Worm (Caenorhabditis elegans): ENCODE data around the gene T25C12.3.
A peak's percentile ranks its signal among the peaks of the same experiment; 100 is the strongest.

The T25C12.3 gene

DNA sequence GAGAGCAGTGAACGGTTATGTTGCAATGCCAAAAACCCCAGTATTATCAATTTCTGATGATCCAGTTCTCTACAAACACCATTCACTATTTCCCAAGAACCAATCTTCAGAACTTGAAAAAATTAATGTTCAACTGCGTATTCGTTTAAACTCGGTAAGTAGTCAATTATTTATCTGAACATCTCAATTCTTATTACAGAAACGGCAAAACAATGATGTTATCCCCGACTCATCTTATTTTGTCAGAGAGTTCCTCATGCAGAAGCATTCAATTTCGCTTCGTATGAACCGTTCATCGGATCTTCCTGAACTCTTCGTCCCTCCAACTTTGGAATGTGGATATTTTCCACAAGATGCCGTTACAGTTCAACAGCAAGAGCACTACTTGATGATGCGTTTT is 23.9 kb upstream of the T25C12.3 start:
- TF ChIP-seq rnt-1 (tag; optimal IDR thresholded peaks at IDR 0.05) = no peak
- no peak for TF ChIP-seq pax-3 (tag; optimal IDR thresholded peaks at IDR 0.05)
- no peak for TF ChIP-seq lir-3 (tag; optimal IDR thresholded peaks at IDR 0.05; ENCODE audit: poor library complexity)
- no peak for TF ChIP-seq nhr-28 (tag; optimal IDR thresholded peaks at IDR 0.05)
- TF ChIP-seq grh-1 (GFP tag; IDR thresholded peaks at IDR 0.05) = no peak
- no peak for TF ChIP-seq nhr-77 (tag; optimal IDR thresholded peaks at IDR 0.05)
- no peak for TF ChIP-seq sox-4 (tag; optimal IDR thresholded peaks at IDR 0.05)
- no peak for TF ChIP-seq nhr-47 (tag; optimal IDR thresholded peaks at IDR 0.05)
- TF ChIP-seq ceh-63 (GFP tag; optimal IDR thresholded peaks at IDR 0.05) = no peak
- TF ChIP-seq blmp-1 (tag; optimal IDR thresholded peaks at IDR 0.05) = no peak
- TF ChIP-seq hlh-17 (GFP tag; optimal IDR thresholded peaks at IDR 0.05; ENCODE audit: borderline replicate concordance) = no peak
- TF ChIP-seq fkh-10 (GFP tag; optimal IDR thresholded peaks at IDR 0.05) = no peak
- no peak for TF ChIP-seq elt-3 (tag; optimal IDR thresholded peaks at IDR 0.05)
- TF ChIP-seq lin-15B (tag; optimal IDR thresholded peaks at IDR 0.05) = no peak
- TF ChIP-seq nhr-71 (tag; optimal IDR thresholded peaks at IDR 0.05) = no peak
- TF ChIP-seq lin-35 (GFP tag; optimal IDR thresholded peaks at IDR 0.05) = no peak
- no peak for TF ChIP-seq mef-2 (tag; optimal IDR thresholded peaks at IDR 0.05)
- TF ChIP-seq aha-1 (tag; optimal IDR thresholded peaks at IDR 0.05) = no peak
- no peak for TF ChIP-seq elt-2 (tag; optimal IDR thresholded peaks at IDR 0.05)

DNA sequence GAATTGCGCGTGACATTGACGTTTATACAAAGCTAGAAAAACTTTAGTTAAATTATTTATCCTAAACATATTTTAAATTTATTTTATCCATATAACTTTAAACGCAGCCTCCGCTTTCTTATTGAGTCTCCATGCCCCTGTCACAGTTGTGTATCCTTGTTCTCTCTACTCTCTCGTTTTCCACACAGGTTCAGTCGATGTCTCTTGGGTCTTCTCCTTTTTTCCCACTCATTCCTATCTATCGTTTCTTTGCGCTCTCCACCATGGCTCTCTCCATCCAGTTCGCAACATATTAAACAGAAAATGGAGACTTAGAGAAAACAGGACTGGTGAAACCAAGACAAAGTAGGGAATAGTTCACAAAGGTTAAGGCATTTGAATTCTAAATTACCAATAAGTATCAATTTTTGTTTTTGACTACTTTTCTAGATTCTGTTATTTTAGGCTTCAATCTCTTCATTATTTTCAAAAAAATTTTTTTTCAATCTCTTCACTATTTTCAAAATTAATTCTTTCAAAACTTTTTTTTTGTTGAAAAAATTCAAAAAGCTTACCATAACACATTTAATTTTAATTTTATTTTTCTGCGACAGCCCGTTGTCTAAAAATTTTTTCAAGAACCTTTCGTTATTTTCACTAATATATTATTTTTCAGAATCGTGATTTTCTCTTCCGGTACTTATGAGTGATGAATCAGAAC is 22.4 kb upstream of the T25C12.3 start, which contains the start of gene sdc-2:
TSS of gene sdc-2 (plus strand) at position 650 of the 700 bp plus-strand sequence.
- TF ChIP-seq ztf-4 (tag; optimal IDR thresholded peaks at IDR 0.05) (peak; percentile 70), skn-1 (tag; optimal IDR thresholded peaks at IDR 0.05) (peak; percentile 47), unc-30 (tag; optimal IDR thresholded peaks at IDR 0.05) (no peak), nhr-20 (tag; optimal IDR thresholded peaks at IDR 0.05) (peak; percentile 78), elt-2 (tag; optimal IDR thresholded peaks at IDR 0.05) (peak; percentile 30), lin-35 (GFP tag; optimal IDR thresholded peaks at IDR 0.05) (peak; percentile 44 to 77), mep-1 (tag; optimal IDR thresholded peaks at IDR 0.05) (no peak), pqm-1 (tag; optimal IDR thresholded peaks at IDR 0.05) (no peak), lin-14 (GFP tag; optimal IDR thresholded peaks at IDR 0.05) (peak; percentile 84), nhr-28 (tag; optimal IDR thresholded peaks at IDR 0.05) (no peak), xbp-1 (tag; optimal IDR thresholded peaks at IDR 0.05) (peak; percentile 30), dpl-1 (GFP tag; optimal IDR thresholded peaks at IDR 0.05) (no peak), nhr-90 (tag; optimal IDR thresholded peaks at IDR 0.05; ENCODE audit: poor library complexity) (peak; percentile 82), rnt-1 (tag; optimal IDR thresholded peaks at IDR 0.05) (peak; percentile 70), lin-13 (GFP tag; optimal IDR thresholded peaks at IDR 0.05) (peak; percentile 12), nhr-19 (GFP tag; conservative IDR thresholded peaks at IDR 0.05) (peak; percentile 58), C04F5.9 (tag; optimal IDR thresholded peaks at IDR 0.05) (no peak), aly-2 (tag; optimal IDR thresholded peaks at IDR 0.05) (peak; percentile 29), snu-23 (GFP tag; optimal IDR thresholded peaks at IDR 0.05) (peak; percentile 87), elt-3 (tag; optimal IDR thresholded peaks at IDR 0.05) (peak in 3 of 6 experiments; percentile 6 to 68 (median 40)), ztf-11 (tag; optimal IDR thresholded peaks at IDR 0.05) (peak in 1 of 2 experiments; percentile 7), alr-1 (tag; optimal IDR thresholded peaks at IDR 0.05; ENCODE audit: borderline replicate concordance) (no peak), C16A3.4 (tag; optimal IDR thresholded peaks at IDR 0.05) (peak; percentile 90), ces-1 (GFP tag; optimal IDR thresholded peaks at IDR 0.05) (no peak), jun-1 (tag; optimal IDR thresholded peaks at IDR 0.05) (peak; percentile 76), efl-1 (optimal IDR thresholded peaks at IDR 0.05) (peak; percentile 44 to 47), efl-1 (GFP tag; optimal IDR thresholded peaks at IDR 0.05 in 1 of 2) (no peak), nhr-71 (tag; optimal IDR thresholded peaks at IDR 0.05) (peak; percentile 81), nhr-77 (tag; optimal IDR thresholded peaks at IDR 0.05) (peak; percentile 85), fos-1 (tag; optimal IDR thresholded peaks at IDR 0.05) (no peak), vab-15 (tag; optimal IDR thresholded peaks at IDR 0.05) (no peak), nhr-237 (tag; optimal IDR thresholded peaks at IDR 0.05) (peak; percentile 43), irx-1 (tag; optimal IDR thresholded peaks at IDR 0.05) (peak; percentile 51), fkh-10 (GFP tag; optimal IDR thresholded peaks at IDR 0.05) (peak; percentile 37), hlh-17 (GFP tag; optimal IDR thresholded peaks at IDR 0.05; ENCODE audit: borderline replicate concordance) (no peak), mdl-1 (tag; optimal IDR thresholded peaks at IDR 0.05) (peak in 1 of 2 experiments; percentile 68), ceh-82 (tag; optimal IDR thresholded peaks at IDR 0.05) (peak in 2 of 3 experiments; percentile 69 to 73), lir-3 (tag; optimal IDR thresholded peaks at IDR 0.05; ENCODE audit: poor library complexity) (peak; percentile 49), efl-3 (GFP tag; optimal IDR thresholded peaks at IDR 0.05) (no peak), nhr-85 (tag) (peak; percentile 60)
